Fruit fly (Drosophila melanogaster): ENCODE results near the gene CG13895.

CG13895 gene

DNA sequence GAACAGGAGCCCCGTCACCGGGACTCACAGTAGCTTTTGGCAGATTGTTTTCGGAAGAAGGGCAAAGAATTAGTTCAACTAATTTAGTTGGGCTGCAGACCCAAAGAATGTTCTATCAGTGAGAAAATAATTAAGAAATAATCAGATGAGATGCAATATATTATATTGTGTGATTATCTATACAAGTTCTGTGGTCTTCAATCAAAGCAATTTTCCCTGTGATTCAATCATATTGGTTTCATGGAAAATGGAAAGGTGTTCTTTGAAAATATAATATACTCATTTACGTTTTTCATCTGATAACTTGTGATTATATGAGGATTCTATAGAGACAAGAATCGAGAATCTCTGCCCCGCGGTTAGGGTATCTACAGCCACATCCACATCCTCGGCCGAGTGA lies 20.6 kb upstream of the CG13895 start:
- no peak for TF ChIP-seq noc (tag; optimal IDR thresholded peaks at IDR 0.05)

dm6 chr3L:727874-728273 lies 19.9 kb upstream of the CG13895 start:
- TF ChIP-seq noc (tag; optimal IDR thresholded peaks at IDR 0.05), result no peak

DNA sequence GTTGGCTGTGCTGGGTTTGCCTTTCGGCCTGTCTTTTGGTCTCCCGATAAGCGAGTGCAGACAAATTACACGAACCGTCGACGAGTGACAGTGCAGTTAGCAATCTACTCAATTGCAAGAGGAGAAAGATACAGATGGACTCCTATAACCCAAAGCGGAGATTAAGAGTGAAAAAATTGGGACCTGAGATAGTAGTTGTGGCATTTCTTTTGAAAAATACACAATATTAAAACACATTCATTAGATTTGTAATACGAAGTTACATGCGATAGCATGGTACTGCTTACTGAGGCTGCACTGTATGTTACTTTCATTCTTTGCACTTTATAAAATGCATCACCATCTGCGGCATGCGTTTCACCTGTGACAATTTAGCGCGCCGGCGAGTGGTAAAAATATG lies 19.2 kb upstream of the CG13895 start:
- TF ChIP-seq noc (tag; optimal IDR thresholded peaks at IDR 0.05), result no peak

DNA sequence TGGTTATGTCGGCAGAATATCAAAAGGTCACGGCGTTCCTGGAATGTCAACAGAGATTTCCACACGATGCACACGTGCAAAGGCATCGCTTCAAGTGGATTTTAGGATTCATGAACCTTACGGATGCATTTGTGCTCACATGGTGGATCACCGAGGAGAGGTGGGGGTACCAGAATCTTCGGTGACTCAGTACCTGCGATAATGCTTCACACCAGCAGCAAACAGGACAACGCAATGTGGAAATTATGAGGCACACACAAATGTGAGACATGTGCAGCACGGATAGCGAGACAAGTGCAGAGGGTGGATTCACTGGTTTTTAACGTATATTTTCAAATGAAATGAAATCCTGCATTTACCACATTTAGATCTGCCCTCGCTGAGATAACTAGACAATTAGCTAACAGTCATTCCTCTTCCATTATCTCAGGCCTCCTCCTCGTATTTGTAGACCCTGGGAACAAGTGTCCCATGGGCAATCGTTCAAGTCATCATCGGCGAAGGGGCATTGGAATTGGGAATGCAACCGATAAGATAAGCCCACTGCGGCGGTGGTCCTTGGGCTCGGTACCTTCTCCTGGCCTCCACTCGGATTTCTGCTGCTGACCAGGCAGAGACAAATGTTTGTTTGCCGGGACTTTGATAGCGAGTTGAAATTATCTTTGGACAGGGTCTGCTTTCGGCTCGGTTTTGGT lies 18.6 kb upstream of the CG13895 start:
- no peak for TF ChIP-seq noc (tag; optimal IDR thresholded peaks at IDR 0.05)

DNA sequence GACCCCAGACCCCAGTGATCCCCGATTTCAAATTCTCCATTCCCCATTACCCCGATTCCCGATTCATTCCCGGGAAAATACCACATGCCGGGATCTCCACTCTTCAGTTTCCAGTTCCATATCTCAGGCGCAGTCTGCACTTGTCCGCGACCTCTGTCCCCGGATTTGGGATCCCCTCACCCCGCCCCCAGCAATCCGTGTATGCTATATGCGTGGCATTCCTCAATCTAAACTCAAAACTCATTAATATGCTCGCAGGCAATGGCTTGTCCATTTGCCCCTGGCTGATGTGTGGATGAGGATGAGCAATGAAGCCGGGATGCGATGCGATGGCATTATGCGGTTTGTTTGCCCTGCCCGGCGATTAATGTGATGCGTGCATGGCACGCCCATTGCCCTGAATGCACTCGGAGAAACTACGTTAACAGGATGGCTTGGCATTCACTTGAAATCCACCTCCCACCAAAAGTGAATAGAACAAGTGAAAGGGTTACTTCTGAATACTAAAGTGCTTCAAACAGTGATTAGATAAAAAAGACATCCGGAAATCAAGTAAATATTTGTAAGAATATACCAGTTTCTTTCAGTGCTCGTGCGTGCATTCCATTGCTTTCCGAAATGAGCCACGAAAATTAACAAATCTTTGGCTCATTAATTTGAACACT lies 17.7 kb upstream of the CG13895 start:
- TF ChIP-seq noc (tag; optimal IDR thresholded peaks at IDR 0.05), result no peak

- no peak for TF ChIP-seq noc (tag; optimal IDR thresholded peaks at IDR 0.05)
Observed at dm6 chr3L:724518-725341, 16.7 kb upstream of the CG13895 start.

DNA sequence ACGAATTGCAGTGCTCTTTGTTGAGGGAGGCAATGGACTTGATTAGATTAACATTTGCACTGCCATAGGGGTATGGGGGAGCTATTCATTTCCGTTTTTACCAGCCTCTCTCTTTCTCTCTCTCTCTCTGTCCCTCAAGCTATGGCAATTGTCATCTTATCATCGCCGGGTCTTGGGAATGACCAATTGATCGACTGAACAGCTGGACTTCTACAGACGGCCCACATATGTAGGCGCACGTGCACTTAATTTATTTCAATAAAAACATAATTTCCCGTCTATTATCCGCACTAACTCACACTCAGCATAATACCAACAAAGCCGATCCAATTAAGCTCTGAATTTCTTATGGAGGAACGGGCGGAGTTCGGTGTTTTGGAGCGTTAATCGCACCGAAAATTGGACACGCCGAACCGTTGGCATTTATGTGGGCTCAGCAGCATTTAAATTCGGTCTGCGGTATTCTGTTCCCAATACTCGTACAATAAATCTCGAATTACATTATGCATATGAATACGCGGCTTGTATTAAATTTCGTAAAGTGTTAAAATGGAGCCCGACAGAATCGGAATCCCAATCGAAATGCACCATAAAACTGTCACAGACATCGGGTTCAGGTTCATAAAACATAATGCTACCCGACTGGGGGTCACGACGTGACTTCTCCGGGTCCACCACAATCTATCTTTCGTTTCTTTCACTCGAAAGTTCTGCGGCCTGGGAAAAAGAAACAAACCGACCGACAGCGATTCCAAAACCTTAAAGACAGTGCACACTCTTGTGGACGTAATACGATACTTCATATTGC lies 15.9 kb upstream of the CG13895 start:
- TF ChIP-seq noc (tag; optimal IDR thresholded peaks at IDR 0.05), result no peak

- no peak for TF ChIP-seq noc (tag; optimal IDR thresholded peaks at IDR 0.05)
Observed at dm6 chr3L:722386-722785, 14.4 kb upstream of the CG13895 start.

DNA sequence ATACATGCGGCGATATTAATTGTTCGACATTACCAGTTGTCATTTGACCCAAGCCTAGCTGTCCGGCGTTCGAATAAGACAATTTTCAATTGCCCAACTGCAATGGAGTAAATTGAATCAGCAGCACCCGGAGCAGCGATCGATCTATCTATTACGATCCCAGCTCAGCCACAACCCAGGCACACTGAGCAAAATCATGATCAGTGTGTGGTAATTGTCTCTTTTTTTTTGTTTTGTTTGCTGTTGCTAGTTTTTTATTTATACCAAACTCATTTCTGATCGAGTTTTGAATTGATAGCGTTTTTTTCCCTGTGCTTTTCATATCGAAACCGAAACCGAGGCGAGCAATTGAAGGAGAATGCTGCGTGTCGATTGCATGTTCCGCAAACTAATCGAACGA lies 13.9 kb upstream of the CG13895 start:
- TF ChIP-seq noc (tag; optimal IDR thresholded peaks at IDR 0.05), result no peak

dm6 chr3L:721026-721425 lies 13.0 kb upstream of the CG13895 start:
- TF ChIP-seq noc (tag; optimal IDR thresholded peaks at IDR 0.05), result no peak

- no peak for TF ChIP-seq noc (tag; optimal IDR thresholded peaks at IDR 0.05)
Observed at dm6 chr3L:718378-718777, 10.4 kb upstream of the CG13895 start.

dm6 chr3L:716078-716477 lies 8.1 kb upstream of the CG13895 start:
- TF ChIP-seq noc (tag; optimal IDR thresholded peaks at IDR 0.05), result no peak

- TF ChIP-seq noc (tag; optimal IDR thresholded peaks at IDR 0.05), result peak; percentile 5
Observed at dm6 chr3L:711839-712553, 4.0 kb upstream of the CG13895 start, which contains the start of gene CG13896. Gene CG13896, minus strand, starts transcription at chr3L:711850.

DNA sequence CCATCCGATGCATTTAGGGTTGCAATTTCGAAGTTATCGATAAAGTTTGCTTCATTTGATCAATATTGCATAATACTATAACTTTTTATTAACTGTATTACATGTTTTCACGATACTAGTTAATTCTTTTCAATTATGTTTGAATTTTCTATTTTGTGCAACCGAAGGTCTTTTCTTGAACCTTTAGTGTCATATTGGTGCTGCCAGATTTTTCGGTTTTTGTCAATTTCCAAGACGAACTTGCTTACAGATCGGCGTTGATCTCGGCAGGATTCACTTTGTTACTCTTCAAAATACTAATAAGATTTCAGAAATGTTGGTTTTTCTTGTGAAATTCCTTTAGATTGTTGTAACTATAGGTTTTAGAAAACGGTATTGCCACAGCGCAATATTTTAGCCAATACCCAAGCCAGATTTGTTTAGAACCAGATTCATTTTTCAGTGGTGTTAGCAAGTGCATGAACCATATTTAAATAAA lies 2.4 kb upstream of the CG13895 start, which contains the start of gene CkIIalpha-i3:
Gene CkIIalpha-i3 (minus strand): TSS at position 263 of the 478 bp plus-strand sequence.
- no peak for TF ChIP-seq noc (tag; optimal IDR thresholded peaks at IDR 0.05)

- TF ChIP-seq noc (tag; optimal IDR thresholded peaks at IDR 0.05), result no peak
Observed at dm6 chr3L:709882-710281, 1.9 kb upstream of the CG13895 start.
